Worm (Caenorhabditis elegans): Measurements from ENCODE around the gene srb-16.

Gene srb-16

DNA sequence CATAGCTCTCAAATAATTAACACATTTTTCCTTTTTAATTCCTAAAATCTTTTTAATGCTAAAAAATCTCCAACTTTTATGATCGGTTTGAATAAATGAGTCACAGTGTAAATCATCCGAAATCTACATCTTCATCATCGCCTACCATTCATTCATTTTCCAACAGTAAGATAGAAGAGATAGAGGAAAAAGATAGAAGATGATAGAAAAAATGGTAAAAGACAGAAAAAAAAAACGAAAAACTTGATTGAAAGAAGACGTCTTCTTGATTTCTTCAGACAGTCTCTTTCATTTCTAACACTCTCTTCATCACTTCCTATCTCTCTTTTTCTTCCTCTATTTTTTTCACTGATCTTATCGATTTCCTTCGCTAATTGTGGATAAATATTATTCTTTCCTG is 47.5 kb downstream of the srb-16 start:
- TF ChIP-seq ZK185.1 (tag; optimal IDR thresholded peaks at IDR 0.05; ENCODE audit: poor library complexity, severe bottlenecking): no peak
- no peak for TF ChIP-seq madf-8 (GFP tag; conservative IDR thresholded peaks at IDR 0.05)

DNA sequence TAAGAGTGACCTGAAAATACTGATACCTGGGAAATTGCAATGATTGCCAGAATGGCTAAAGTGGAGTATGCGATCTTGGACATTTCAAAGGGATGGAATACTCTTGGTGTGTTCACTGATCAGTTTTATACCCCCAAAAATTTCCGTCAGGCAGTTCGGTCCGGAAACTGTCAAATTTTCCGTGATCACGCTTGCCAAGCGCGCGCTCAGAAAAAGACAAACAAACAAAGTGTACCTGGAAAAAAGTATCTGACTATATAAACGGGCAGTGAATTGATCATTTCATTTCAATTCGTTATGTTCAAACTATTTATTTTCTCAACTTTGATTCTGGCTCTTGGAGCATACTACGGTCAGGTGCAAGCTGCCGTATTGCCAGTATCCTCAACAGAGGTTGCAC is 49.0 kb downstream of the srb-16 start, which contains the start of the genes idpb-3 and idpb-1:
TSS of gene idpb-3 (minus strand) at position 101 of the 400 bp plus-strand sequence.
TSS of gene idpb-1 (plus strand) at position 284 of the 400 bp plus-strand sequence.
- no peak for TF ChIP-seq lin-26 (GFP tag; IDR thresholded peaks at IDR 0.05)
- no peak for TF ChIP-seq tbx-9 (tag; optimal IDR thresholded peaks at IDR 0.05; ENCODE audit: borderline replicate concordance)
- TF ChIP-seq T07F8.4 (tag; optimal IDR thresholded peaks at IDR 0.05): no peak
- TF ChIP-seq dox-1 (GFP tag; IDR thresholded peaks at IDR 0.05): no peak
- no peak for TF ChIP-seq nhr-120 (GFP tag; IDR thresholded peaks at IDR 0.05)
- no peak for TF ChIP-seq F37B4.10 (GFP tag; IDR thresholded peaks at IDR 0.05)
- TF ChIP-seq madf-8 (GFP tag; conservative IDR thresholded peaks at IDR 0.05): no peak
- TF ChIP-seq nhr-179 (tag; optimal IDR thresholded peaks at IDR 0.05): no peak

DNA sequence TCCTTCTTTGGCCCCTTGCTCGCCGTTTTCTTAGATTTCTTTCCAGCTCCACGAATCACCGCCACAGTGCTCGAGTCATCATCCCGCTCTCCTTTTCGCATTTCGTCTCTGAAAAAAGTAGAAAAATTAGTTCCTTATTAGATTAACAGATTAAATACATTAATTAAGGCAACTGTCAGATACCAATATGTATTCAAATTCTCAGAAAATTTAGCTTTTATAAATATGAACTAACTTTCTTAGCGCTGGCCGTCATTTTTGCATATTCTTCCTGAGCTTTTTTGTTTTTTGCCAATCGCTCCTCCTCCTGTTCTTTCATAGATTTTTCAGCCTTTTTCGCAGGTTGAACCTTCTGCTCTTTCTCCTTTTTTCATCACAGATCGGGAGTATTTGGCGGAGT is 51.1 kb downstream of the srb-16 start, which contains the start of gene C04G6.6:
TSS of gene C04G6.6 (minus strand) at position 101 of the 400 bp plus-strand sequence.
- TF ChIP-seq ceh-40 (GFP tag; IDR thresholded peaks at IDR 0.05) (no peak), zfh-2 (GFP tag; conservative IDR thresholded peaks at IDR 0.05) (no peak), ama-1 (optimal IDR thresholded peaks at IDR 0.05) (no peak), ama-1 (GFP tag; optimal IDR thresholded peaks at IDR 0.05) (no peak), him-1 (tag; optimal IDR thresholded peaks at IDR 0.05) (no peak), bed-1 (GFP tag; IDR thresholded peaks at IDR 0.05) (no peak), bed-2 (GFP tag; IDR thresholded peaks at IDR 0.05) (no peak), F49E8.2 (tag; optimal IDR thresholded peaks at IDR 0.05; ENCODE audit: insufficient read depth) (no peak), K12H6.12 (tag; optimal IDR thresholded peaks at IDR 0.05) (no peak), nfya-1 (tag; optimal IDR thresholded peaks at IDR 0.05; ENCODE audit: borderline replicate concordance, insufficient read depth) (no peak), F33H1.4 (GFP tag; IDR thresholded peaks at IDR 0.05) (no peak), lin-35 (GFP tag; optimal IDR thresholded peaks at IDR 0.05) (no peak), hlh-26 (GFP tag; conservative IDR thresholded peaks at IDR 0.05) (no peak), gei-17 (GFP tag; optimal IDR thresholded peaks at IDR 0.05) (no peak), snpc-4 (GFP tag; optimal IDR thresholded peaks at IDR 0.05) (no peak), snpc-4 (tag; optimal IDR thresholded peaks at IDR 0.05) (no peak), egrh-3 (GFP tag; IDR thresholded peaks at IDR 0.05) (no peak), lin-54 (GFP tag; optimal IDR thresholded peaks at IDR 0.05) (no peak)

DNA sequence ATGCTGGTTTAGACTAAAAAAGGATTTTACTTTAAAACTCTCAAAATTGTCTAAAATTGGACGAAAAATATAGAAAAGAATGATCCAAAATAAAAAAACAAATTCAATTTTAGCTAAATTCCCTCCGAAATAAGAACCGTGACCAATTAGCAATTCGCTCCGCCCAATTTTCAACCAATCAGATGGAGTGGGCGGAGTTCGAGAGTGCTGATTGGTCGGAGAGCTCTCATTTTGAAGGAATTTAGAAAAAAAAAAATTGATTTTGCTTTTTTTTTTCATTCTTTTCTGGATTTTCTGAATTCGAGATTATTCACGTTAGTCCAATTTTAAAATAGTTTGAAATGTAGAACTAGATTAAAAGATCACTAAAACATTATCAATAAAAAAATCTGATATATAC is 51.7 kb downstream of the srb-16 start:
- no peak for TF ChIP-seq madf-6 (GFP tag; IDR thresholded peaks at IDR 0.05)
- TF ChIP-seq unc-130 (GFP tag; optimal IDR thresholded peaks at IDR 0.05): no peak
- TF ChIP-seq D2030.7 (GFP tag; IDR thresholded peaks at IDR 0.05): no peak
- no peak for TF ChIP-seq cebp-1 (GFP tag; IDR thresholded peaks at IDR 0.05)
- no peak for TF ChIP-seq cebp-1 (tag; optimal IDR thresholded peaks at IDR 0.05)
- TF ChIP-seq gei-17 (GFP tag; optimal IDR thresholded peaks at IDR 0.05): no peak
- TF ChIP-seq ceh-40 (GFP tag; IDR thresholded peaks at IDR 0.05): no peak
- TF ChIP-seq F39B2.1 (GFP tag; IDR thresholded peaks at IDR 0.05): no peak
- TF ChIP-seq zim-3 (tag; optimal IDR thresholded peaks at IDR 0.05): no peak
- TF ChIP-seq ekl-4 (GFP tag; IDR thresholded peaks at IDR 0.05): no peak
- TF ChIP-seq aptf-2 (GFP tag; conservative IDR thresholded peaks at IDR 0.05): no peak
